Worm (Caenorhabditis elegans) whole organism, mixed stage, embryonic: Measurements from ENCODE around the gene kreg-1.

Experiments used
- M03D4.4 ChIP-seq: sonication (generic microtip); optimal IDR thresholded peaks from 2 replicates; lab custom pipeline; 2017; ENCODE audit warnings: mild to moderate bottlenecking, missing genetic modification characterization, missing compliant biosample characterization
- bed-3 ChIP-seq: fragments of 200-800 bp; sonication (Bioruptor generic); optimal IDR thresholded peaks from 3 replicates; lab custom pipeline; 2018; ENCODE audit warnings: mild to moderate bottlenecking, missing genetic modification characterization, moderate library complexity, missing compliant biosample characterization
- blmp-1 ChIP-seq: fragments of 150-350 bp; optimal IDR thresholded peaks from 2 replicates; lab custom pipeline; 2014; ENCODE audit warnings: missing biosample characterization, missing genetic modification characterization
- ceh-39 ChIP-seq: fragments of 150-350 bp; optimal IDR thresholded peaks from 2 replicates; lab custom pipeline; 2014; ENCODE audit warnings: missing biosample characterization, missing genetic modification characterization
- ceh-43 ChIP-seq: fragments of 200-800 bp; sonication (Bioruptor generic); optimal IDR thresholded peaks from 2 replicates; lab custom pipeline; 2018; ENCODE audit warnings: mild to moderate bottlenecking, missing genetic modification characterization, moderate library complexity, missing compliant biosample characterization
- ceh-83 ChIP-seq: fragments of 200-800 bp; sonication (Bioruptor generic); optimal IDR thresholded peaks from 2 replicates; lab custom pipeline; 2018; ENCODE audit warnings: mild to moderate bottlenecking, missing genetic modification characterization, missing compliant biosample characterization
- ces-1 ChIP-seq: fragments of 150-350 bp; optimal IDR thresholded peaks from 2 replicates; lab custom pipeline; 2014; ENCODE audit warnings: missing biosample characterization, missing genetic modification reagents, missing genetic modification characterization
- cnd-1 ChIP-seq: fragments of 200-800 bp; sonication (Bioruptor generic); optimal IDR thresholded peaks from 2 replicates; lab custom pipeline; 2018; ENCODE audit warnings: mild to moderate bottlenecking, missing genetic modification characterization, missing compliant biosample characterization
- elt-1 ChIP-seq: sonication (generic microtip); optimal IDR thresholded peaks from 2 replicates; lab custom pipeline; 2017; ENCODE audit warnings: missing genetic modification characterization, mild to moderate bottlenecking, missing compliant biosample characterization, antibody characterized with exemption, moderate library complexity, borderline replicate concordance; ENCODE audit not compliant: insufficient read depth
- elt-3 ChIP-seq: fragments of 150-350 bp; optimal IDR thresholded peaks from 2 replicates; lab custom pipeline; 2014; ENCODE audit warnings: missing biosample characterization, missing genetic modification characterization
- flh-1 ChIP-seq: fragments of 200-800 bp; sonication (Bioruptor generic); optimal IDR thresholded peaks from 2 replicates; lab custom pipeline; 2018; ENCODE audit warnings: mild to moderate bottlenecking, missing genetic modification characterization, moderate library complexity, missing compliant biosample characterization
- ham-2 ChIP-seq: fragments of 200-800 bp; sonication (Bioruptor generic); optimal IDR thresholded peaks from 2 replicates; lab custom pipeline; 2018; ENCODE audit warnings: mild to moderate bottlenecking, missing genetic modification characterization, missing compliant biosample characterization
- hlh-1 ChIP-seq: fragments of 150-350 bp; optimal IDR thresholded peaks from 2 replicates; lab custom pipeline; 2014; ENCODE audit warnings: missing biosample characterization, missing genetic modification reagents, missing genetic modification characterization
- lin-13 ChIP-seq: fragments of 150-350 bp; optimal IDR thresholded peaks from 2 replicates; lab custom pipeline; 2014; ENCODE audit warnings: missing biosample characterization, missing genetic modification characterization
- lin-32 ChIP-seq: fragments of 200-800 bp; sonication (Bioruptor generic); optimal IDR thresholded peaks from 2 replicates; lab custom pipeline; 2018; ENCODE audit warnings: mild to moderate bottlenecking, missing genetic modification characterization, missing compliant biosample characterization
- lsy-2 ChIP-seq: fragments of 150-350 bp; optimal IDR thresholded peaks from 2 replicates; lab custom pipeline; 2014; ENCODE audit warnings: missing biosample characterization, missing genetic modification characterization
- mep-1 ChIP-seq: fragments of 150-350 bp; optimal IDR thresholded peaks from 2 replicates; lab custom pipeline; 2017; ENCODE audit warnings: missing biosample characterization, missing genetic modification reagents, missing genetic modification characterization, inconsistent platforms
- mls-2 ChIP-seq: sonication (generic microtip); optimal IDR thresholded peaks from 2 replicates; lab custom pipeline; 2016; ENCODE audit warnings: mild to moderate bottlenecking, missing genetic modification characterization, moderate library complexity, missing compliant biosample characterization
- nhr-12 ChIP-seq: fragments of 150-350 bp; optimal IDR thresholded peaks from 2 replicates; lab custom pipeline; 2014; ENCODE audit warnings: missing biosample characterization, missing genetic modification characterization
- nhr-2 ChIP-seq: fragments of 150-350 bp; optimal IDR thresholded peaks from 2 replicates; lab custom pipeline; 2014; ENCODE audit warnings: missing biosample characterization, missing genetic modification characterization
- nhr-237 ChIP-seq: fragments of 150-350 bp; optimal IDR thresholded peaks from 2 replicates; lab custom pipeline; 2014; ENCODE audit warnings: missing biosample characterization, missing genetic modification characterization
- nhr-28 ChIP-seq: fragments of 150-350 bp; optimal IDR thresholded peaks from 2 replicates; lab custom pipeline; 2014; ENCODE audit warnings: missing biosample characterization, missing genetic modification characterization
- nhr-76 ChIP-seq: sonication (generic microtip); optimal IDR thresholded peaks from 2 replicates; lab custom pipeline; 2017; ENCODE audit warnings: missing biosample characterization, missing genetic modification characterization
- pha-4 ChIP-seq: fragments of 150-350 bp; optimal IDR thresholded peaks from 2 replicates; lab custom pipeline; 2018; ENCODE audit warnings: missing biosample characterization, missing genetic modification reagents, missing genetic modification characterization
- sem-2 ChIP-seq: fragments of 200-800 bp; sonication (Bioruptor generic); optimal IDR thresholded peaks from 2 replicates; lab custom pipeline; 2018; ENCODE audit warnings: mild to moderate bottlenecking, missing genetic modification characterization, missing compliant biosample characterization
- sptf-1 ChIP-seq: sonication (generic microtip); optimal IDR thresholded peaks from 2 replicates; lab custom pipeline; 2017; ENCODE audit warnings: mild to moderate bottlenecking, missing genetic modification characterization, moderate library complexity, missing compliant biosample characterization
- tbx-8 ChIP-seq: fragments of 200-800 bp; sonication (Bioruptor generic); optimal IDR thresholded peaks from 2 replicates; lab custom pipeline; 2018; ENCODE audit warnings: mild to moderate bottlenecking, missing genetic modification characterization, moderate library complexity, missing compliant biosample characterization
- unc-120 ChIP-seq: sonication (generic microtip); optimal IDR thresholded peaks from 2 replicates; lab custom pipeline; 2017; ENCODE audit warnings: missing genetic modification characterization, missing compliant biosample characterization; ENCODE audit not compliant: poor library complexity, severe bottlenecking
- unc-39 ChIP-seq: fragments of 150-350 bp; optimal IDR thresholded peaks from 2 replicates; lab custom pipeline; 2014; ENCODE audit warnings: missing biosample characterization, missing genetic modification characterization
- zip-8 ChIP-seq: fragments of 150-350 bp; optimal IDR thresholded peaks from 2 replicates; lab custom pipeline; 2014; ENCODE audit warnings: missing biosample characterization, missing genetic modification characterization
- ztf-11 ChIP-seq: fragments of 150-350 bp; optimal IDR thresholded peaks from 2 replicates; lab custom pipeline; 2014; ENCODE audit warnings: missing biosample characterization, missing genetic modification characterization

Gene kreg-1

ce11 chrX:8709424-8709823 is at the start of gene kreg-1:
Gene kreg-1 (plus strand): TSS chrX:8709764.
- TF ChIP-seq M03D4.4 (no peak), unc-120 (tag; lab: Kevin White, UChicago) (no peak), tbx-8 (GFP tag; lab: Kevin White, UChicago) (no peak), cnd-1 (tag; lab: Kevin White, UChicago) (no peak), elt-3 (no peak), nhr-28 (tag; lab: Kevin White, UChicago) (no peak), bed-3 (GFP tag; lab: Kevin White, UChicago) (no peak), zip-8 (tag; lab: Kevin White, UChicago) (peak; percentile 9)

DNA sequence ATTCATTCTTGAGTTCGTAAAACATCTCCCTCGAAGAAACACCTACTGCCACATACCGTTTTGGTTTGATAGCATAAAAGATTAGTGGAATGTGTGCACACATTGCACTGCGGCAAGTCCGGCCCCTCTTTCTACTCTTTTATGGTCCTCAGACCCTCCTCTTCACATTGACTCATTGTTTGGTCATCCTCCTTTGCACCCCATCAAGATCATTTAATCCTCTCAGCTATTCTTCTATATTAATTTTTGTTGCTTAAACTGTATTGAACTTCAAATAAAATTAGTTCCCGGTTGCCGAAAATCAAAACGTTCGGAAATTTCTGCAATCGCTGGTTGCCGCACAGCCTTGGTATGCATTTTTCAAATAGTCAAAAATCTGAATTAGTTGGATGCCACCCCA is 49.2 kb upstream of the kreg-1 start, which contains the start of gene rig-1:
Gene rig-1, plus strand, starts transcription at position 301 of the 400 bp plus-strand sequence.
- TF ChIP-seq unc-39 (tag; lab: Kevin White, UChicago) (no peak), nhr-2 (peak; percentile 51), lin-32 (GFP tag; lab: Kevin White, UChicago) (no peak)

ce11 chrX:8660909-8661308 is 48.7 kb upstream of the kreg-1 start:
- peak; percentile 62 for TF ChIP-seq zip-8 (tag; lab: Kevin White, UChicago)
- TF ChIP-seq M03D4.4, result no peak
- no peak for TF ChIP-seq nhr-12 (tag; lab: Kevin White, UChicago)
- TF ChIP-seq nhr-2, result peak; percentile 78
- TF ChIP-seq sptf-1 (tag; lab: Kevin White, UChicago), result no peak

ce11 chrX:8662452-8662851 is 47.1 kb upstream of the kreg-1 start:
- TF ChIP-seq zip-8 (tag; lab: Kevin White, UChicago), result no peak
- peak; percentile 54 for TF ChIP-seq cnd-1 (tag; lab: Kevin White, UChicago)
- no peak for TF ChIP-seq ham-2 (GFP tag; lab: Kevin White, UChicago)
- TF ChIP-seq elt-3, result no peak
- no peak for TF ChIP-seq ceh-83 (GFP tag; lab: Kevin White, UChicago)
- TF ChIP-seq hlh-1 (tag; lab: Kevin White, UChicago), result no peak
- no peak for TF ChIP-seq bed-3 (GFP tag; lab: Kevin White, UChicago)
- TF ChIP-seq pha-4 (tag; lab: Kevin White, UChicago), result no peak
- no peak for TF ChIP-seq nhr-76
- TF ChIP-seq mep-1 (tag; lab: Kevin White, UChicago), result no peak
- peak; percentile 26 for TF ChIP-seq lin-32 (GFP tag; lab: Kevin White, UChicago)
- TF ChIP-seq lsy-2 (tag; lab: Kevin White, UChicago), result no peak
- no peak for TF ChIP-seq tbx-8 (GFP tag; lab: Kevin White, UChicago)
- no peak for TF ChIP-seq ceh-43
- TF ChIP-seq nhr-28 (tag; lab: Kevin White, UChicago), result no peak
- TF ChIP-seq nhr-2, result peak; percentile 52
- no peak for TF ChIP-seq ceh-39 (tag; lab: Kevin White, UChicago)
- peak; percentile 66 for TF ChIP-seq ces-1 (GFP tag; lab: Kevin White, UChicago)
- TF ChIP-seq sem-2 (GFP tag; lab: Kevin White, UChicago), result no peak
- TF ChIP-seq nhr-237, result no peak
- TF ChIP-seq ztf-11 (tag; lab: Kevin White, UChicago), result no peak
- TF ChIP-seq nhr-12 (tag; lab: Kevin White, UChicago), result no peak
- TF ChIP-seq mls-2, result peak; percentile 9
- TF ChIP-seq flh-1, result no peak
- no peak for TF ChIP-seq unc-39 (tag; lab: Kevin White, UChicago)

DNA sequence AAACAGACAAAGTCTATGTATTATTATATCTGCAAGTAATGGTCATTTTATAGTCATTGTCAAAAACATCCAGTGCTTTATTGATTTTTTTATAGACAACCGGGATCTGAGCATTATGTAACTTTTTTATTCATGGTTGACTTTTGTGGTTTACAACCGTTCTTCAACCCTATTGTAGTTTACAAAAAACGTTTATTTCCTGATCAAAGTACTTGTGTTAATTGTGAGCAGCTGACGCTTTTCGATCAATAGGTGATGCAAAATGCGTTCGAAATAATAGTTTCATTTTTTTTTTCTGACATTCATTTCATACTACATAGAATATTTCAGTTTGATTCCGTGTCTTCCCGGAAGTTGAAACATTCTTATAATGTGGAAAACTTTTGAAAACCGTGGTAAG is 36.8 kb upstream of the kreg-1 start, which contains the start of the genes K09E2.2 and K09E2.3:
Gene K09E2.2, plus strand, starts transcription at position 301 of the 400 bp plus-strand sequence.
Gene K09E2.3, plus strand, starts transcription at position 325 of the 400 bp plus-strand sequence.
- TF ChIP-seq lsy-2 (tag; lab: Kevin White, UChicago) (no peak), ces-1 (GFP tag; lab: Kevin White, UChicago) (no peak), unc-39 (tag; lab: Kevin White, UChicago) (no peak), nhr-12 (tag; lab: Kevin White, UChicago) (no peak), sem-2 (GFP tag; lab: Kevin White, UChicago) (no peak), blmp-1 (tag; lab: Kevin White, UChicago) (no peak), cnd-1 (tag; lab: Kevin White, UChicago) (no peak), nhr-2 (no peak), lin-13 (tag; lab: Kevin White, UChicago) (no peak), elt-1 (tag; lab: Kevin White, UChicago) (no peak), nhr-237 (no peak), flh-1 (no peak), mls-2 (no peak), tbx-8 (GFP tag; lab: Kevin White, UChicago) (no peak), lin-32 (GFP tag; lab: Kevin White, UChicago) (no peak)
